Fruit fly (Drosophila melanogaster) whole organism: ENCODE measurements around the gene CG3625.

Experiments
- CG8478 ChIP-seq: fragments of >200 bp; optimal IDR thresholded peaks from 2 replicates; lab custom pipeline; 2018; ENCODE audit warnings: inconsistent platforms
- Dll ChIP-seq: fragments of >200 bp; optimal IDR thresholded peaks from 2 replicates; lab custom pipeline; 2017
- EcR ChIP-seq, 2 experiments: fragments of >200 bp; optimal IDR thresholded peaks; 2 replicates each; lab custom pipeline; 2017; ENCODE audit warnings: missing biosample characterization in 2 of 2, missing genetic modification characterization in 2 of 2, missing genetic modification reagents in 2 of 2
- pan ChIP-seq: fragments of >200 bp; optimal IDR thresholded peaks from 2 replicates; lab custom pipeline; 2017
- psq ChIP-seq: fragments of >200 bp; optimal IDR thresholded peaks from 2 replicates; lab custom pipeline; 2017
- usp ChIP-seq: fragments of >200 bp; optimal IDR thresholded peaks from 2 replicates; lab custom pipeline; 2017; ENCODE audit warnings: missing biosample characterization, missing genetic modification characterization, mixed read lengths

The CG3625 gene

DNA sequence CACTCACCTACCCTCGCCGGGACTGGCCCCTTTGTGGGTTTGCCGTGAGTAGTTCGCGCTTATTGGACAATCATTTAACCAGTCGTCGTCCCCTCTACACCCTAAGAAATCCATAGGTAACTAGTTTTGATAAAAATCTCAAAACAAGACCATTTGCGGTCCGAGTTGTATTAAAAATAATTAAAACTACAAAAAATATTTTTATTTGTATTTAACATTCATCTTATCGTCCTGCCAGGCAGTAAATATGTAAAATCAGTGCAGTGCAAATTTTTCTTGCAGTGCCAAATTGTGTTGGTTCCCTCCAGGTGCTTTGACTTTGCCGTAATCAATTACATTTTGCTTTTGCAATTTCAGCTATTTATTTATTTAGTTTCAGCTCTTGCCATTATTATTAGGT lies 47.8 kb downstream of the CG3625 start:
- no peak for TF ChIP-seq Dll
- no peak for TF ChIP-seq CG8478
- no peak for TF ChIP-seq pan (lab: Kevin White, UChicago)
- no peak for TF ChIP-seq EcR (GFP tag; optimal IDR thresholded peaks at IDR 0.05; lab: Kevin White, UChicago)
- no peak for TF ChIP-seq psq
- TF ChIP-seq usp (GFP tag; lab: Kevin White, UChicago) = no peak

dm6 chr2L:243123-243522 lies 48.5 kb downstream of the CG3625 start:
- no peak for TF ChIP-seq psq
- TF ChIP-seq EcR (GFP tag; optimal IDR thresholded peaks at IDR 0.05; lab: Kevin White, UChicago) = no peak
- TF ChIP-seq pan (lab: Kevin White, UChicago) = no peak
- no peak for TF ChIP-seq usp (GFP tag; lab: Kevin White, UChicago)
- TF ChIP-seq CG8478 = no peak
- no peak for TF ChIP-seq Dll

- no peak for TF ChIP-seq Dll
- TF ChIP-seq EcR (GFP tag; optimal IDR thresholded peaks at IDR 0.05; lab: Kevin White, UChicago) = no peak
- no peak for TF ChIP-seq CG8478
- no peak for TF ChIP-seq pan (lab: Kevin White, UChicago)
- TF ChIP-seq psq = no peak
- no peak for TF ChIP-seq usp (GFP tag; lab: Kevin White, UChicago)
Observed at dm6 chr2L:241415-241814, 50.2 kb downstream of the CG3625 start.

DNA sequence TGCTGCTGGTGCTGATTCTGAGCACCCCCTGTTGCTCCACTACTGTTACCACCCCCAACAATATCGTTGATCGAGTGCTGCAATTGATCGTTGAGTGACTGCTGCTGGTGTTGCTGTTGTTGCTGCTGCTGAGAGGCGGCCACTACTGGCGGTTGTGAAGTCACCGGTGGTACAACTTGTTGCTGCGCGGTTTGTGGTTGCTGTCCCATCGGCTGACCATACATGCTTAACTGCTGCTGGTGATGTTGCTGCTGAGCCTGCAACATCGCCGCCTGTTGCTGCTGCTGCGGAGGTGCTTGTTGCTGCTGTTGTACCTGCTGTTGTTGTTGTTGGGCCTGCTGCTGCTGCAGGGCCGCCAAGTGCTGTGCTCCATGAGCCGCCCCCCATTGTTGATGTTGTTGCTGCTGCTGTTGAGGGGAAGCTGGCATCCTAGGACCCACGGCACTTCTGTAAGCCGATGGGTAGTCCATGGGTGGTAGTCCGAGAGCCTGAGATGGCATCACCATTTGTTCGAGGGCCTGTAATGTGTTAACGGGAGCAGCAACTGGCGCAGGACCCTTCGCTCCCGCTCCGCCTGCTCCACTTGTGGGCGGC lies 51.3 kb downstream of the CG3625 start:
- TF ChIP-seq Dll = no peak
- no peak for TF ChIP-seq pan (lab: Kevin White, UChicago)
- TF ChIP-seq EcR (GFP tag; optimal IDR thresholded peaks at IDR 0.05; lab: Kevin White, UChicago) = no peak
- TF ChIP-seq usp (GFP tag; lab: Kevin White, UChicago) = no peak
- TF ChIP-seq CG8478 = no peak
- TF ChIP-seq psq = no peak
